Worm (Caenorhabditis elegans) whole organism, young adult: ENCODE results near the gene nhr-78.

Experiments
- D2030.7 ChIP-seq: fragments of 200-800 bp; sonication (Bioruptor generic); IDR thresholded peaks from 2 replicates; pipeline ENCODE4 v1.3.6; 2022; ENCODE audit warnings: missing genetic modification reagents, missing genetic modification characterization, missing compliant biosample characterization
- F23B12.7 ChIP-seq: sonication (generic microtip); optimal IDR thresholded peaks from 2 replicates; lab custom pipeline; 2017; ENCODE audit warnings: missing genetic modification characterization, mild to moderate bottlenecking, missing compliant biosample characterization, antibody characterized with exemption, moderate library complexity; ENCODE audit not compliant: insufficient read depth
- K11D2.4 ChIP-seq: fragments of 200-800 bp; sonication (Bioruptor generic); IDR thresholded peaks from 2 replicates; pipeline ENCODE4 v1.3.6; 2022; ENCODE audit warnings: missing genetic modification reagents, missing genetic modification characterization, missing compliant biosample characterization
- Y53F4B.3 ChIP-seq: fragments of 200-800 bp; sonication (Bioruptor generic); IDR thresholded peaks from 2 replicates; pipeline ENCODE4 v1.3.6; 2022; ENCODE audit warnings: missing genetic modification reagents, missing genetic modification characterization, missing compliant biosample characterization
- Y56A3A.18 ChIP-seq: fragments of 200-800 bp; sonication (Bioruptor generic); IDR thresholded peaks from 2 replicates; pipeline ENCODE4 v1.3.6; 2022; ENCODE audit warnings: missing genetic modification reagents, missing genetic modification characterization, missing compliant biosample characterization
- atf-7 ChIP-seq: sonication (generic microtip); optimal IDR thresholded peaks from 2 replicates; lab custom pipeline; 2017; ENCODE audit warnings: mild to moderate bottlenecking, missing genetic modification characterization, missing compliant biosample characterization
- athp-1 ChIP-seq: sonication (generic microtip); optimal IDR thresholded peaks from 2 replicates; lab custom pipeline; 2017; ENCODE audit warnings: mild to moderate bottlenecking, missing genetic modification characterization, missing compliant biosample characterization
- attf-3 ChIP-seq: fragments of 200-800 bp; sonication (Bioruptor generic); conservative IDR thresholded peaks from 2 replicates; pipeline ENCODE4 v1.3.6; 2022; ENCODE audit warnings: missing genetic modification reagents, missing genetic modification characterization, missing compliant biosample characterization
- attf-5 ChIP-seq: fragments of 200-800 bp; sonication (Bioruptor generic); optimal IDR thresholded peaks from 2 replicates; lab custom pipeline; 2018; ENCODE audit warnings: mild to moderate bottlenecking, missing genetic modification characterization, missing compliant biosample characterization
- cebp-1 ChIP-seq, 2 experiments: fragments of 200-800 bp in 1 of 2; sonication (Bioruptor generic) in 1 of 2; sonication (generic microtip) in 1 of 2; IDR thresholded peaks in 1 of 2; optimal IDR thresholded peaks in 1 of 2; 2 replicates each; pipeline versions ENCODE4 v1.3.6 to Lab custom; 2017 to 2022; ENCODE audit warnings: missing compliant biosample characterization in 2 of 2, missing genetic modification characterization in 2 of 2, mild to moderate bottlenecking in 1 of 2, missing genetic modification reagents in 1 of 2, moderate library complexity in 1 of 2
- ceh-100 ChIP-seq: fragments of 200-800 bp; sonication (Bioruptor generic); IDR thresholded peaks from 2 replicates; pipeline ENCODE4 v1.3.6; 2022; ENCODE audit warnings: missing genetic modification reagents, missing genetic modification characterization, missing compliant biosample characterization
- ceh-58 ChIP-seq: fragments of 200-800 bp; sonication (Bioruptor generic); IDR thresholded peaks from 2 replicates; pipeline ENCODE4 v1.3.6; 2022; ENCODE audit warnings: missing genetic modification characterization, missing compliant biosample characterization
- ceh-91 ChIP-seq: fragments of 200-800 bp; sonication (Bioruptor generic); IDR thresholded peaks from 2 replicates; pipeline ENCODE4 v1.3.6; 2022; ENCODE audit warnings: missing genetic modification reagents, missing genetic modification characterization, missing compliant biosample characterization
- dpl-1 ChIP-seq: fragments of 150-350 bp; optimal IDR thresholded peaks from 2 replicates; lab custom pipeline; 2014; ENCODE audit warnings: missing biosample characterization, missing genetic modification reagents, missing genetic modification characterization
- efl-1 ChIP-seq: fragments of 150-350 bp; optimal IDR thresholded peaks from 2 replicates; lab custom pipeline; 2014; ENCODE audit warnings: missing biosample characterization, missing genetic modification reagents, missing genetic modification characterization
- egl-44 ChIP-seq: fragments of 200-800 bp; sonication (Bioruptor generic); IDR thresholded peaks from 2 replicates; pipeline ENCODE4 v1.3.6; 2022; ENCODE audit warnings: missing genetic modification reagents, missing genetic modification characterization, missing compliant biosample characterization
- ekl-4 ChIP-seq: fragments of 200-800 bp; sonication (Bioruptor generic); IDR thresholded peaks from 2 replicates; pipeline ENCODE4 v1.3.6; 2022; ENCODE audit warnings: missing genetic modification reagents, missing genetic modification characterization, missing compliant biosample characterization
- fkh-3 ChIP-seq: sonication (generic microtip); optimal IDR thresholded peaks from 2 replicates; lab custom pipeline; 2016; ENCODE audit warnings: mild to moderate bottlenecking, missing genetic modification characterization, missing compliant biosample characterization
- hlh-12 ChIP-seq: sonication (generic microtip); optimal IDR thresholded peaks from 2 replicates; lab custom pipeline; 2016; ENCODE audit warnings: missing genetic modification characterization, missing compliant biosample characterization
- hrde-1 ChIP-seq: sonication (generic microtip); optimal IDR thresholded peaks from 2 replicates; lab custom pipeline; 2016; ENCODE audit warnings: missing genetic modification characterization, mild to moderate bottlenecking, missing compliant biosample characterization, moderate library complexity, missing genotype, missing genetic modification reagents, borderline replicate concordance
- lin-26 ChIP-seq: fragments of 200-800 bp; sonication (Bioruptor generic); IDR thresholded peaks from 2 replicates; pipeline ENCODE4 v1.3.6; 2022; ENCODE audit warnings: missing genetic modification reagents, missing genetic modification characterization, missing compliant biosample characterization
- lsl-1 ChIP-seq: fragments of 200-800 bp; sonication (Bioruptor generic); optimal IDR thresholded peaks from 2 replicates; lab custom pipeline; 2018; ENCODE audit warnings: mild to moderate bottlenecking, missing genetic modification characterization, moderate library complexity, missing compliant biosample characterization
- mcd-1 ChIP-seq: fragments of 200-800 bp; sonication (Bioruptor generic); IDR thresholded peaks from 2 replicates; pipeline ENCODE4 v1.3.6; 2022; ENCODE audit warnings: missing genetic modification reagents, missing genetic modification characterization, missing compliant biosample characterization
- nfya-1 ChIP-seq: sonication (generic microtip); optimal IDR thresholded peaks from 2 replicates; lab custom pipeline; 2017; ENCODE audit warnings: antibody characterized with exemption, missing compliant biosample characterization, missing genetic modification characterization, borderline replicate concordance; ENCODE audit not compliant: insufficient read depth
- nhr-80 ChIP-seq: sonication (generic microtip); optimal IDR thresholded peaks from 2 replicates; lab custom pipeline; 2016; ENCODE audit warnings: missing genetic modification characterization, missing compliant biosample characterization
- rec-8 ChIP-seq, 2 experiments: sonication (generic microtip); optimal IDR thresholded peaks; 2 replicates each; lab custom pipeline; 2016; ENCODE audit warnings: mild to moderate bottlenecking in 2 of 2, missing genetic modification characterization in 2 of 2, missing genetic modification reagents in 2 of 2, missing genotype in 2 of 2, missing biosample characterization in 1 of 2, missing compliant biosample characterization in 1 of 2, moderate library complexity in 1 of 2
- sdz-38 ChIP-seq: sonication (generic microtip); optimal IDR thresholded peaks from 2 replicates; lab custom pipeline; 2016; ENCODE audit warnings: missing genotype, missing genetic modification characterization, missing compliant biosample characterization
- snpc-1.1 ChIP-seq: sonication (generic microtip); optimal IDR thresholded peaks from 2 replicates; lab custom pipeline; 2017; ENCODE audit warnings: missing genetic modification characterization, mild to moderate bottlenecking, missing compliant biosample characterization, antibody characterized with exemption, moderate library complexity, missing genotype, missing genetic modification reagents; ENCODE audit not compliant: insufficient read depth
- snpc-1.3 ChIP-seq: sonication (generic microtip); optimal IDR thresholded peaks from 2 replicates; lab custom pipeline; 2017; ENCODE audit warnings: missing genetic modification characterization, mild to moderate bottlenecking, missing compliant biosample characterization, antibody characterized with exemption, moderate library complexity, missing genotype, missing genetic modification reagents; ENCODE audit not compliant: insufficient read depth
- ztf-18 ChIP-seq: sonication (generic microtip); optimal IDR thresholded peaks from 2 replicates; lab custom pipeline; 2016; ENCODE audit warnings: missing genotype, mild to moderate bottlenecking, missing genetic modification characterization, missing compliant biosample characterization
- ztf-26 ChIP-seq: sonication (generic microtip); optimal IDR thresholded peaks from 2 replicates; lab custom pipeline; 2017; ENCODE audit warnings: missing genetic modification characterization, missing compliant biosample characterization

nhr-78 gene

ce11 chrIV:4291174-4291573 lies 13.5 kb upstream of the nhr-78 start, which contains the start of gene F15E6.4:
Gene F15E6.4 (plus strand): TSS chrIV:4291474.
- no peak for TF ChIP-seq attf-5 (GFP tag; lab: Kevin White, UChicago)
- no peak for TF ChIP-seq Y56A3A.18 (GFP tag; lab: Robert Waterston, UW)
- TF ChIP-seq ceh-100 (GFP tag; lab: Robert Waterston, UW): no peak
- no peak for TF ChIP-seq F23B12.7 (tag; lab: Kevin White, UChicago)
- TF ChIP-seq hlh-12: no peak
- no peak for TF ChIP-seq fkh-3 (tag; lab: Kevin White, UChicago)
- TF ChIP-seq atf-7 (tag; lab: Kevin White, UChicago): no peak
- no peak for TF ChIP-seq efl-1 (GFP tag; lab: Kevin White, UChicago)
- no peak for TF ChIP-seq lsl-1
- no peak for TF ChIP-seq lin-26
- no peak for TF ChIP-seq ceh-91 (GFP tag; lab: Robert Waterston, UW)
- no peak for TF ChIP-seq dpl-1 (GFP tag; lab: Kevin White, UChicago)
- no peak for TF ChIP-seq K11D2.4 (GFP tag; lab: Robert Waterston, UW)
- TF ChIP-seq ztf-18 (tag; lab: Kevin White, UChicago): no peak
- TF ChIP-seq sdz-38: no peak
- TF ChIP-seq, all 124 proteins: peak for 0

- TF ChIP-seq nfya-1 (no peak), Y53F4B.3 (GFP tag; lab: Robert Waterston, UW) (no peak), ceh-100 (GFP tag; lab: Robert Waterston, UW) (no peak), egl-44 (no peak), mcd-1 (GFP tag; lab: Robert Waterston, UW) (no peak), rec-8 (tag; optimal IDR thresholded peaks at IDR 0.05; lab: Kevin White, UChicago) (no peak), athp-1 (tag; lab: Kevin White, UChicago) (no peak), ceh-58 (GFP tag; lab: Robert Waterston, UW) (no peak), ztf-26 (tag; lab: Kevin White, UChicago) (no peak), ekl-4 (GFP tag; lab: Robert Waterston, UW) (no peak), attf-3 (no peak), nhr-80 (tag; lab: Kevin White, UChicago) (no peak), sdz-38 (no peak)
Observed at ce11 chrIV:4290472-4290871, 12.8 kb upstream of the nhr-78 start, which contains the start of gene dct-7. Gene dct-7 (minus strand): TSS chrIV:4290572.

ce11 chrIV:4289267-4289666 lies 11.6 kb upstream of the nhr-78 start, which contains the start of gene F15E6.5:
Gene F15E6.5 (plus strand): TSS chrIV:4289567.
- TF ChIP-seq ceh-58 (GFP tag; lab: Robert Waterston, UW): no peak

ce11 chrIV:4288332-4288731 lies 10.7 kb upstream of the nhr-78 start, which contains the start of gene srv-4:
Gene srv-4 (minus strand): TSS chrIV:4288432.
- TF ChIP-seq snpc-1.1 (tag; lab: Kevin White, UChicago): no peak
- no peak for TF ChIP-seq D2030.7 (GFP tag; lab: Robert Waterston, UW)
- TF ChIP-seq hrde-1 (tag; lab: Kevin White, UChicago): no peak
- TF ChIP-seq ceh-58 (GFP tag; lab: Robert Waterston, UW): no peak
- TF ChIP-seq egl-44: no peak
- no peak for TF ChIP-seq efl-1 (GFP tag; lab: Kevin White, UChicago)

- TF ChIP-seq cebp-1 (GFP tag; IDR thresholded peaks at IDR 0.05; lab: Robert Waterston, UW) (peak; percentile 22; the same call in 1 of the 2 replicates), cebp-1 (tag; optimal IDR thresholded peaks at IDR 0.05; lab: Kevin White, UChicago) (no peak), snpc-1.3 (no peak), ceh-100 (GFP tag; lab: Robert Waterston, UW) (no peak), nhr-80 (tag; lab: Kevin White, UChicago) (peak; percentile 75)
Observed at ce11 chrIV:4284989-4285388, 7.3 kb upstream of the nhr-78 start.
